Worm (Caenorhabditis elegans): ENCODE data around the gene B0554.7.

B0554.7 gene

ce11 chrV:399721-400120 lies 41.1 kb downstream of the B0554.7 start, which contains the start of gene scl-27:
TSS of gene scl-27 (plus strand) at chrV:400021.
- TF ChIP-seq ztf-23 (GFP tag; IDR thresholded peaks at IDR 0.05) (no peak), klf-2 (GFP tag; conservative IDR thresholded peaks at IDR 0.05) (no peak), tab-1 (GFP tag; IDR thresholded peaks at IDR 0.05) (no peak), cog-1 (tag; optimal IDR thresholded peaks at IDR 0.05) (no peak), flt-1 (GFP tag; IDR thresholded peaks at IDR 0.05) (no peak), T22C8.4 (GFP tag; IDR thresholded peaks at IDR 0.05) (no peak), med-1 (GFP tag; optimal IDR thresholded peaks at IDR 0.05; ENCODE audit: insufficient read depth) (no peak), ztf-29 (GFP tag; IDR thresholded peaks at IDR 0.05) (no peak), ref-1 (GFP tag; conservative IDR thresholded peaks at IDR 0.05) (no peak)

DNA sequence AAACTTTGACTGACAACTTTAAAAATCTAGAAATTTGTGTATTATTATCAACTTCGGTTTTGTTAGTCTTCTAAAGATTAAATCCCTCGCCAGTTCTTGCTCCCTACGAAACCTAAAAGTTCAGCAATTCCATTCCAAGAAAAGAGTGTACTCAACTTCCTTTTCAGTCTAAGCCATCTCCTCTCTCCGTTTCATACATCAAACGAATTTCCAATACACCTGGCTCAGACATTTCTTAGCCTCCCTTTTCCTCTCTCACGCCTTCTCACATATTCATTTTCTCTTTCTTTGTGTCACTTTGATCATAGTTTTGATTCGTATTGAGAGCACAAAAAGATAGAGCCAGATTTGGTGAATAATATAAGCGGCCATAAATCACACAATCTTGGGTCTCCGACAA lies 44.5 kb downstream of the B0554.7 start, which contains the start of gene nhr-253:
Gene nhr-253 (plus strand): TSS at position 285 of the 400 bp plus-strand sequence.
- no peak for TF ChIP-seq ztf-29 (GFP tag; IDR thresholded peaks at IDR 0.05)
- TF ChIP-seq med-1 (GFP tag; optimal IDR thresholded peaks at IDR 0.05; ENCODE audit: insufficient read depth): no peak
- no peak for TF ChIP-seq klf-2 (GFP tag; conservative IDR thresholded peaks at IDR 0.05)
- TF ChIP-seq cog-1 (tag; optimal IDR thresholded peaks at IDR 0.05): no peak
- TF ChIP-seq ref-1 (GFP tag; conservative IDR thresholded peaks at IDR 0.05): no peak

ce11 chrV:392199-392678 lies 48.6 kb downstream of the B0554.7 start, which contains the start of gene nhr-254:
TSS of gene nhr-254 (plus strand) at chrV:392628.
- TF ChIP-seq med-1 (GFP tag; optimal IDR thresholded peaks at IDR 0.05; ENCODE audit: insufficient read depth): no peak
- no peak for TF ChIP-seq cog-1 (tag; optimal IDR thresholded peaks at IDR 0.05)
- TF ChIP-seq ztf-23 (GFP tag; IDR thresholded peaks at IDR 0.05): no peak
- no peak for TF ChIP-seq ref-1 (GFP tag; conservative IDR thresholded peaks at IDR 0.05)

DNA sequence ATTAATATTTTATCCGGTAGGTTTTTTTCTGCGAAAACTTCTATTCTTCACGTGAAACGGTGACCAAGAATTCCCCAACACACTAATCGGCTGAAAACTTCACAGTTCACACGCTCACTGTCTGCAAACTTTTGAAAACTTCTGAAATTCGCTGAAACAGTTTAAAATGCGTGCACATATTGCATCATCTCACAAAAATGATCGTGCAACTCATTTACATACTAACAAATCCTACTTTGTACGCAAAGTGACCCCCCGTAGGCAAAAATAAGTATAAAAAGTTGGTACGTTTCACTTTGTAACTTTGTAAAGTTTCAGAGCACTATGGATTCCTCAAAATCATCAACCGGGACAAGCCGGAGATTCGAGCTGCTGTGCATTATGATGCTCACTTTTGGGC lies 52.4 kb downstream of the B0554.7 start, which contains the start of gene ZK6.6:
Gene ZK6.6 (plus strand): TSS at position 301 of the 400 bp plus-strand sequence.
- TF ChIP-seq ztf-29 (GFP tag; IDR thresholded peaks at IDR 0.05) (no peak), klf-2 (GFP tag; conservative IDR thresholded peaks at IDR 0.05) (no peak), T22C8.4 (GFP tag; IDR thresholded peaks at IDR 0.05) (no peak), tab-1 (GFP tag; IDR thresholded peaks at IDR 0.05) (no peak), flt-1 (GFP tag; IDR thresholded peaks at IDR 0.05) (no peak)
